Fruit fly (Drosophila melanogaster) whole organism, embryonic: ENCODE results near the gene CG44090.

Source experiments
- ATbp ChIP-seq: fragments of 200-800 bp; sonication (Bioruptor generic); optimal IDR thresholded peaks from 2 replicates; lab custom pipeline; 2017; ENCODE audit warnings: missing biosample characterization, mild to moderate bottlenecking, missing genetic modification characterization, missing genetic modification reagents
- Aef1 ChIP-seq: fragments of 200-800 bp; sonication (Bioruptor generic); IDR thresholded peaks from 3 replicates; pipeline ENCODE4 v1.3.6; 2022; ENCODE audit warnings: missing biosample characterization, missing genetic modification characterization
- Antp ChIP-seq: fragments of 200-800 bp; sonication (Bioruptor generic); optimal IDR thresholded peaks from 3 replicates; lab custom pipeline; 2016; ENCODE audit warnings: missing biosample characterization, missing genetic modification characterization
- Asciz ChIP-seq: fragments of 200-800 bp; sonication (Bioruptor generic); optimal IDR thresholded peaks from 2 replicates; lab custom pipeline; 2017; ENCODE audit warnings: missing biosample characterization, mild to moderate bottlenecking, missing genetic modification characterization, missing genetic modification reagents
- CG10147 ChIP-seq: fragments of 200-800 bp; sonication (Bioruptor generic); optimal IDR thresholded peaks from 2 replicates; lab custom pipeline; 2019; ENCODE audit warnings: missing biosample characterization, mild to moderate bottlenecking, missing genetic modification characterization, moderate library complexity
- CG12104 ChIP-seq: fragments of 200-800 bp; sonication (Bioruptor generic); optimal IDR thresholded peaks from 3 replicates; lab custom pipeline; 2016; ENCODE audit warnings: missing biosample characterization, missing genetic modification characterization
- CG15514 ChIP-seq: fragments of 200-800 bp; sonication (Bioruptor generic); optimal IDR thresholded peaks from 3 replicates; lab custom pipeline; 2017; ENCODE audit warnings: missing biosample characterization, missing genetic modification characterization, mild to moderate bottlenecking, moderate library complexity, missing genetic modification reagents
- CG16813 ChIP-seq: fragments of 200-800 bp; sonication (Bioruptor generic); IDR thresholded peaks from 3 replicates; pipeline ENCODE4 v1.3.6; 2022; ENCODE audit warnings: missing biosample characterization, missing genetic modification characterization; ENCODE audit not compliant: partially characterized antibody
- CG34422 ChIP-seq: fragments of 200-800 bp; sonication (Bioruptor generic); IDR thresholded peaks from 3 replicates; pipeline ENCODE4 v1.3.6; 2022; ENCODE audit warnings: missing biosample characterization, missing genetic modification characterization
- CG3838 ChIP-seq: fragments of 200-800 bp; sonication (Bioruptor generic); optimal IDR thresholded peaks from 3 replicates; lab custom pipeline; 2016; ENCODE audit warnings: missing biosample characterization, missing genetic modification characterization
- CG6689 ChIP-seq: fragments of 200-800 bp; sonication (Bioruptor generic); IDR thresholded peaks from 2 replicates; pipeline ENCODE4 v1.3.6; 2022; ENCODE audit warnings: missing biosample characterization, missing genetic modification characterization
- CG6854 ChIP-seq: fragments of 200-800 bp; sonication (Bioruptor generic); optimal IDR thresholded peaks from 3 replicates; lab custom pipeline; 2017; ENCODE audit warnings: missing biosample characterization, mild to moderate bottlenecking, missing genetic modification characterization
- CG7556 ChIP-seq: fragments of 200-800 bp; sonication (Bioruptor generic); optimal IDR thresholded peaks from 2 replicates; lab custom pipeline; 2017; ENCODE audit warnings: missing biosample characterization, mild to moderate bottlenecking, missing genetic modification characterization
- CG7745 ChIP-seq: fragments of 200-800 bp; sonication (Bioruptor generic); optimal IDR thresholded peaks from 2 replicates; lab custom pipeline; 2018; ENCODE audit warnings: missing biosample characterization, mild to moderate bottlenecking, missing genetic modification characterization, moderate library complexity
- CG8281 ChIP-seq: fragments of 200-800 bp; sonication (Bioruptor generic); optimal IDR thresholded peaks from 2 replicates; lab custom pipeline; 2018; ENCODE audit warnings: missing biosample characterization, mild to moderate bottlenecking, missing genetic modification characterization, moderate library complexity
- CG9727 ChIP-seq: fragments of 200-800 bp; sonication (Bioruptor generic); optimal IDR thresholded peaks from 3 replicates; lab custom pipeline; 2017; ENCODE audit warnings: missing biosample characterization, mild to moderate bottlenecking, missing genetic modification characterization
- CrebB ChIP-seq: fragments of 200-800 bp; sonication (Bioruptor generic); optimal IDR thresholded peaks from 3 replicates; lab custom pipeline; 2018; ENCODE audit warnings: missing biosample characterization, mild to moderate bottlenecking, missing genetic modification characterization
- D19A ChIP-seq: fragments of 200-800 bp; optimal IDR thresholded peaks from 3 replicates; lab custom pipeline; 2019; ENCODE audit warnings: missing biosample characterization, mild to moderate bottlenecking, missing genetic modification characterization, moderate library complexity
- GATAe ChIP-seq: fragments of 200-800 bp; sonication (Bioruptor generic); conservative IDR thresholded peaks from 2 replicates; pipeline ENCODE4 v1.3.6; 2022; ENCODE audit warnings: missing biosample characterization, missing genetic modification characterization
- Hey ChIP-seq: fragments of 200-800 bp; sonication (Bioruptor generic); optimal IDR thresholded peaks from 3 replicates; lab custom pipeline; 2018; ENCODE audit warnings: missing biosample characterization, mild to moderate bottlenecking, missing genetic modification characterization
- Spps ChIP-seq: fragments of 200-800 bp; sonication (Bioruptor generic); optimal IDR thresholded peaks from 2 replicates; lab custom pipeline; 2018; ENCODE audit warnings: missing biosample characterization, mild to moderate bottlenecking, missing genetic modification characterization
- Xrp1 ChIP-seq: fragments of 200-800 bp; sonication (Bioruptor generic); IDR thresholded peaks from 2 replicates; pipeline ENCODE4 v1.3.6; 2022; ENCODE audit warnings: missing biosample characterization, missing genetic modification characterization
- exex ChIP-seq: fragments of 200-800 bp; sonication (Bioruptor generic); optimal IDR thresholded peaks from 4 replicates; lab custom pipeline; 2018; ENCODE audit warnings: missing biosample characterization, mild to moderate bottlenecking, missing genetic modification characterization, moderate library complexity
- fd64A ChIP-seq: fragments of 200-800 bp; sonication (Bioruptor generic); optimal IDR thresholded peaks from 3 replicates; lab custom pipeline; 2018; ENCODE audit warnings: missing biosample characterization, mild to moderate bottlenecking, missing genetic modification characterization
- ftz-f1 ChIP-seq: fragments of 200-800 bp; sonication (Bioruptor generic); optimal IDR thresholded peaks from 2 replicates; lab custom pipeline; 2016; ENCODE audit warnings: missing biosample characterization, missing genetic modification characterization
- gce ChIP-seq: fragments of 200-800 bp; sonication (Bioruptor generic); IDR thresholded peaks from 3 replicates; pipeline ENCODE4 v1.3.6; 2022; ENCODE audit warnings: missing biosample characterization, missing genetic modification characterization
- gem ChIP-seq: fragments of 200-800 bp; sonication (Bioruptor generic); optimal IDR thresholded peaks from 2 replicates; lab custom pipeline; 2019; ENCODE audit warnings: missing biosample characterization, mild to moderate bottlenecking, missing genetic modification characterization, moderate library complexity
- nmo ChIP-seq: fragments of 200-800 bp; sonication (Bioruptor generic); optimal IDR thresholded peaks from 2 replicates; lab custom pipeline; 2018; ENCODE audit warnings: missing biosample characterization, mild to moderate bottlenecking, missing genetic modification characterization, moderate library complexity
- pan ChIP-seq, 4 experiments: fragments of >200 bp in 3 of 4; fragments of 200-800 bp in 1 of 4; sonication (Bioruptor generic) in 1 of 4; optimal IDR thresholded peaks in 3 of 4; IDR thresholded peaks in 1 of 4; 2 replicates each; pipeline versions ENCODE4 v1.3.6 to Lab custom; 2017 to 2022; ENCODE audit warnings: missing biosample characterization in 2 of 4, missing genetic modification characterization in 2 of 4, mixed read lengths in 1 of 4
- phol ChIP-seq: fragments of 200-800 bp; sonication (Bioruptor generic); optimal IDR thresholded peaks from 3 replicates; lab custom pipeline; 2018; ENCODE audit warnings: missing biosample characterization, mild to moderate bottlenecking, missing genetic modification characterization, moderate library complexity
- pnt ChIP-seq: fragments of 200-800 bp; sonication (Bioruptor generic); optimal IDR thresholded peaks from 3 replicates; lab custom pipeline; 2016; ENCODE audit warnings: missing biosample characterization, missing genetic modification characterization
- sima ChIP-seq: fragments of 200-800 bp; sonication (Bioruptor generic); optimal IDR thresholded peaks from 2 replicates; lab custom pipeline; 2016; ENCODE audit warnings: missing biosample characterization, missing genetic modification characterization
- slou ChIP-seq: fragments of 200-800 bp; sonication (Bioruptor generic); optimal IDR thresholded peaks from 3 replicates; lab custom pipeline; 2016; ENCODE audit warnings: missing biosample characterization, missing genetic modification characterization
- ttk ChIP-seq: fragments of 200-800 bp; sonication (Bioruptor generic); IDR thresholded peaks from 2 replicates; pipeline ENCODE4 v2.1.2; 2022; ENCODE audit warnings: missing biosample characterization, missing genetic modification characterization
- unpg ChIP-seq: fragments of 200-800 bp; sonication (Bioruptor generic); optimal IDR thresholded peaks from 3 replicates; lab custom pipeline; 2018; ENCODE audit warnings: missing biosample characterization, mild to moderate bottlenecking, missing genetic modification characterization, moderate library complexity
- wek ChIP-seq: fragments of 200-800 bp; sonication (Bioruptor generic); optimal IDR thresholded peaks from 3 replicates; lab custom pipeline; 2018; ENCODE audit warnings: missing biosample characterization, mild to moderate bottlenecking, missing genetic modification characterization, moderate library complexity

CG44090 gene

dm6 chr3R:17400675-17401118, 33.5 kb downstream of the CG44090 start (continued):
- peak; percentile 35 for TF ChIP-seq CG15514 (GFP tag; lab: Kevin White, UChicago)
- TF ChIP-seq wek (GFP tag; lab: Kevin White, UChicago): no peak
- TF ChIP-seq CG10147 (GFP tag; lab: Kevin White, UChicago): peak; percentile 49
- TF ChIP-seq CG8281 (tag; lab: Kevin White, UChicago): peak; percentile 3
- peak; percentile 73 for TF ChIP-seq nmo (GFP tag; lab: Kevin White, UChicago)
- peak; percentile 57 for TF ChIP-seq CG9727 (GFP tag; lab: Kevin White, UChicago)
- TF ChIP-seq pan (optimal IDR thresholded peaks at IDR 0.05; lab: Kevin White, UChicago): no peak
- peak in 1 of 2 experiments; percentile 63 for TF ChIP-seq pan (GFP tag; optimal IDR thresholded peaks at IDR 0.05 in 1 of 2, IDR thresholded peaks at IDR 0.05 in 1 of 2)
- peak; percentile 76 for TF ChIP-seq gem (tag; lab: Kevin White, UChicago)
- peak; percentile 12 for TF ChIP-seq Antp
- TF ChIP-seq CG12104 (GFP tag; lab: Kevin White, UChicago): peak; percentile 49
- peak; percentile 60 for TF ChIP-seq pnt (GFP tag; lab: Kevin White, UChicago)
- TF ChIP-seq Xrp1 (GFP tag; lab: Robert Waterston, UW): peak; percentile 57; the same call in 1 of the 2 replicates
- peak; percentile 25; the same call in 2 of the 3 replicates for TF ChIP-seq Aef1 (GFP tag; lab: Robert Waterston, UW)
- TF ChIP-seq ttk (GFP tag; lab: Robert Waterston, UW): peak; percentile 16; the same call in 1 of the 2 replicates
- TF ChIP-seq unpg (GFP tag; lab: Kevin White, UChicago): peak; percentile 52
- peak; percentile 17 for TF ChIP-seq CG6854 (GFP tag; lab: Kevin White, UChicago)
- peak; percentile 77 for TF ChIP-seq phol
- TF ChIP-seq D19A (tag; lab: Kevin White, UChicago): peak; percentile 51
- TF ChIP-seq CG3838 (GFP tag; lab: Kevin White, UChicago): no peak
- no peak for TF ChIP-seq gce (GFP tag; lab: Robert Waterston, UW)
- peak; percentile 24; the same call in 1 of the 3 replicates for TF ChIP-seq CG34422 (GFP tag; lab: Robert Waterston, UW)
- TF ChIP-seq, all 482 proteins: peak for 121

dm6 chr3R:17400102-17400501, 34.1 kb downstream of the CG44090 start:
- TF ChIP-seq GATAe (GFP tag; lab: Robert Waterston, UW) (no peak), exex (peak; percentile 60), ATbp (GFP tag; lab: Kevin White, UChicago) (peak; percentile 11), CrebB (tag; lab: Kevin White, UChicago) (no peak), fd64A (GFP tag; lab: Kevin White, UChicago) (peak; percentile 9), sima (GFP tag; lab: Kevin White, UChicago) (no peak), CG7556 (GFP tag; lab: Kevin White, UChicago) (no peak), CG6689 (GFP tag; lab: Robert Waterston, UW) (no peak), CG16813 (no peak), slou (GFP tag; lab: Kevin White, UChicago) (no peak), CG7745 (tag; lab: Kevin White, UChicago) (peak; percentile 65), Asciz (GFP tag; lab: Kevin White, UChicago) (peak; percentile 30), Spps (tag; lab: Kevin White, UChicago) (no peak), ftz-f1 (GFP tag; lab: Kevin White, UChicago) (peak; percentile 5), Hey (peak; percentile 17)
